Fruit fly (Drosophila melanogaster): ENCODE data around the gene SMC6.

SMC6 gene

DNA sequence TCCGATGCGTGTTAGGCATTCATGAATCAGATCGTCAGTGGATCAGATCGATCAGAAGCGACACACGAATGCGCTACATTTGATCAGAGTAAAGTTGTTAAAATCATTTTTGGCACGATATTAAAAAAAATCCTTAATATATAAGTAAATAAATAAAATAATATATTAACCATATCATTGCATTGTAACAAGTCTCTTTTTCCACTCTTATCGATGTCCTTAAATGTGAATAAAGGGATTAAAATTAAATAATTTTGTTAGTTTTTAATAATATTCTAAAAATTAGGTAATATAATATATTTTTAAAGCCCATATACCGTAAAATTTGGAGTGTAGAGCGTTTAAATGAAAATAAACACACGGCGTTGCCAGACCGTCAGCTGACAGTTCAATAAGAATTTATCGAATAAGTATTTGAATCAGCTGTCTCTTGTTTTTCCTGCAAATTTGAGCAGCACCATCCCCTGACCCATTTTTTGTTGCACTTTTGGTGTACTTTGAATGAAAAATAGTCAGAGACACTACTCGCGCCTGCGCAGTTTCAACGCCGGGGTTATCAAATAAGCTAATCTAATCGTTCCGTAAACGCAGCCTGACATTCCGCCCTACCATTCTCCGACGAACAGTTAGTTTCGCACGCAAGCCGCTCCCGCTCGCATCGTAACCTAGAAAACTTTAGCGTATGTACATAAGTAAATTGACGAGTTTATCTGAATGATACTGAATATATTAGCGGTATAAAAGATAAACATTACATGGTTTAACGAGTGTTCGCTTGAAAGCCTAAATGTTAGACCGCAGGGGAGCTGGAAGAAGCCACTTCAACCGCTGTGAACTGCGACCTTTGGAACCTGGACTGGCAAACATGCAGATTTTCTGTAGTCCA is 41.1 kb downstream of the SMC6 start, which contains the start of the genes p38a and CG6178 (continued):
- TF ChIP-seq Sox14 (GFP tag; optimal IDR thresholded peaks at IDR 0.05) (peak; percentile 91), CG6854 (GFP tag; optimal IDR thresholded peaks at IDR 0.05) (peak; percentile 95), CG16779 (tag; optimal IDR thresholded peaks at IDR 0.05) (peak; percentile 97), fd59A (GFP tag; optimal IDR thresholded peaks at IDR 0.05) (peak; percentile 87), CG6792 (GFP tag; optimal IDR thresholded peaks at IDR 0.05) (peak; percentile 95), Ets21C (GFP tag; optimal IDR thresholded peaks at IDR 0.05) (peak; percentile 72), CG6163 (GFP tag; IDR thresholded peaks at IDR 0.05) (peak; percentile 97), Met (GFP tag; optimal IDR thresholded peaks at IDR 0.05) (peak; percentile 91), topi (GFP tag; optimal IDR thresholded peaks at IDR 0.05) (peak; percentile 92), Eip75B (GFP tag; optimal IDR thresholded peaks at IDR 0.05) (peak; percentile 86), Blimp-1 (GFP tag; optimal IDR thresholded peaks at IDR 0.05) (peak; percentile 95), Sox15 (GFP tag; optimal IDR thresholded peaks at IDR 0.05) (peak; percentile 94), dac (GFP tag; optimal IDR thresholded peaks at IDR 0.05) (peak; percentile 96), CG8319 (GFP tag; optimal IDR thresholded peaks at IDR 0.05) (peak; percentile 88), CG11294 (GFP tag; IDR thresholded peaks at IDR 0.05) (peak; percentile 98), CG10669 (GFP tag; optimal IDR thresholded peaks at IDR 0.05) (peak; percentile 97), Lpt (GFP tag; optimal IDR thresholded peaks at IDR 0.05) (peak; percentile 96), pdm3 (GFP tag; optimal IDR thresholded peaks at IDR 0.05) (peak; percentile 89), CG9139 (GFP tag; optimal IDR thresholded peaks at IDR 0.05) (peak; percentile 96), Sox102F (GFP tag; optimal IDR thresholded peaks at IDR 0.05) (peak; percentile 93), CG3919 (GFP tag; optimal IDR thresholded peaks at IDR 0.05) (peak; percentile 96), CG3032 (tag; optimal IDR thresholded peaks at IDR 0.05) (peak; percentile 99), CG8632 (GFP tag; optimal IDR thresholded peaks at IDR 0.05) (peak; percentile 99), Gug (GFP tag; IDR thresholded peaks at IDR 0.05) (peak; percentile 98), OdsH (GFP tag; optimal IDR thresholded peaks at IDR 0.05) (peak; percentile 98), CG34406 (GFP tag; optimal IDR thresholded peaks at IDR 0.05) (peak; percentile 99), ss (GFP tag; optimal IDR thresholded peaks at IDR 0.05) (peak; percentile 95 to 98), CG11762 (GFP tag; optimal IDR thresholded peaks at IDR 0.05; ENCODE audit: insufficient read depth) (peak; percentile 93), svp (GFP tag) (peak; percentile 95), vri (GFP tag; optimal IDR thresholded peaks at IDR 0.05) (peak; percentile 82), fd85E (GFP tag; optimal IDR thresholded peaks at IDR 0.05) (peak; percentile 72), dsx (GFP tag; optimal IDR thresholded peaks at IDR 0.05; ENCODE audit: poor library complexity, severe bottlenecking) (peak; percentile 98), CG15336 (GFP tag; IDR thresholded peaks at IDR 0.05) (peak; percentile 99), eg (GFP tag; IDR thresholded peaks at IDR 0.05) (peak; percentile 98), Hr4 (GFP tag; optimal IDR thresholded peaks at IDR 0.05) (peak; percentile 95), salr (GFP tag; optimal IDR thresholded peaks at IDR 0.05) (peak; percentile 89 to 97), CG31627 (GFP tag; optimal IDR thresholded peaks at IDR 0.05) (peak; percentile 83), Eip93F (GFP tag; optimal IDR thresholded peaks at IDR 0.05) (peak; percentile 81)

dm6 chr3R:24150103-24150502 is 43.1 kb downstream of the SMC6 start, which contains the start of gene p38c:
p38c (minus strand) TSS chr3R:24150203.
- TF ChIP-seq achi (GFP tag; optimal IDR thresholded peaks at IDR 0.05) (no peak), CG34406 (GFP tag; optimal IDR thresholded peaks at IDR 0.05) (no peak), CG10669 (GFP tag; optimal IDR thresholded peaks at IDR 0.05) (no peak), CG11294 (GFP tag; IDR thresholded peaks at IDR 0.05) (no peak), Smox (GFP tag; optimal IDR thresholded peaks at IDR 0.05) (no peak), CG6854 (GFP tag; optimal IDR thresholded peaks at IDR 0.05) (no peak)
